Fruit fly (Drosophila melanogaster) whole organism, embryonic: Measurements from ENCODE around the gene Peritrophin-15a.

Experiments
- CG10274 ChIP-seq: fragments of 200-800 bp; sonication (Bioruptor generic); optimal IDR thresholded peaks from 3 replicates; lab custom pipeline; 2017; ENCODE audit warnings: missing biosample characterization, mild to moderate bottlenecking, missing genetic modification characterization
- CG11247 ChIP-seq: fragments of 200-800 bp; sonication (Bioruptor generic); IDR thresholded peaks from 2 replicates; pipeline ENCODE4 v1.3.6; 2022; ENCODE audit warnings: missing biosample characterization, missing genetic modification characterization
- CG12155 ChIP-seq: fragments of 200-800 bp; sonication (Bioruptor generic); optimal IDR thresholded peaks from 3 replicates; lab custom pipeline; 2016; ENCODE audit warnings: missing biosample characterization, missing genetic modification characterization
- CG12391 ChIP-seq: fragments of 200-800 bp; sonication (Bioruptor generic); optimal IDR thresholded peaks from 3 replicates; lab custom pipeline; 2018; ENCODE audit warnings: missing biosample characterization, mild to moderate bottlenecking, missing genetic modification characterization, moderate library complexity
- CG13296 ChIP-seq: fragments of 200-800 bp; sonication (Bioruptor generic); optimal IDR thresholded peaks from 3 replicates; lab custom pipeline; 2018; ENCODE audit warnings: missing biosample characterization, mild to moderate bottlenecking, missing genetic modification characterization
- CG13894 ChIP-seq: fragments of 200-800 bp; sonication (Bioruptor generic); optimal IDR thresholded peaks from 3 replicates; lab custom pipeline; 2018; ENCODE audit warnings: missing biosample characterization, mild to moderate bottlenecking, missing genetic modification characterization, moderate library complexity
- CG17359 ChIP-seq: fragments of 200-800 bp; sonication (Bioruptor generic); optimal IDR thresholded peaks from 3 replicates; lab custom pipeline; 2018; ENCODE audit warnings: missing biosample characterization, mild to moderate bottlenecking, missing genetic modification characterization, moderate library complexity
- CG17829 ChIP-seq: fragments of 200-800 bp; optimal IDR thresholded peaks from 2 replicates; lab custom pipeline; 2019; ENCODE audit warnings: missing biosample characterization, mild to moderate bottlenecking, missing genetic modification characterization, moderate library complexity
- CG18011 ChIP-seq: fragments of 200-800 bp; sonication (Bioruptor generic); optimal IDR thresholded peaks from 2 replicates; lab custom pipeline; 2017; ENCODE audit warnings: missing biosample characterization, missing genetic modification characterization, mild to moderate bottlenecking, moderate library complexity, missing genotype
- CG18764 ChIP-seq: fragments of 200-800 bp; sonication (Bioruptor generic); optimal IDR thresholded peaks from 3 replicates; lab custom pipeline; 2016; ENCODE audit warnings: missing biosample characterization, missing genetic modification characterization
- CG31224 ChIP-seq: fragments of 200-800 bp; sonication (Bioruptor generic); IDR thresholded peaks from 2 replicates; pipeline ENCODE4 v1.3.6; 2022; ENCODE audit warnings: missing biosample characterization, missing genetic modification characterization
- CG31441 ChIP-seq: fragments of 200-800 bp; sonication (Bioruptor generic); IDR thresholded peaks from 2 replicates; pipeline ENCODE4 v1.3.6; 2022; ENCODE audit warnings: missing biosample characterization, missing genetic modification characterization
- CG33557 ChIP-seq: fragments of 200-800 bp; sonication (Bioruptor generic); optimal IDR thresholded peaks from 2 replicates; lab custom pipeline; 2019; ENCODE audit warnings: missing biosample characterization, mild to moderate bottlenecking, missing genetic modification characterization, moderate library complexity
- CG3726 ChIP-seq: fragments of 200-800 bp; sonication (Bioruptor generic); IDR thresholded peaks from 3 replicates; pipeline ENCODE4, ENCODE4 v1.3.6; 2022; ENCODE audit warnings: missing biosample characterization, missing genetic modification characterization
- CG4854 ChIP-seq: fragments of 200-800 bp; sonication (Bioruptor generic); optimal IDR thresholded peaks from 2 replicates; lab custom pipeline; 2016; ENCODE audit warnings: missing biosample characterization, missing genetic modification characterization, inconsistent platforms
- CG7556 ChIP-seq: fragments of 200-800 bp; sonication (Bioruptor generic); optimal IDR thresholded peaks from 2 replicates; lab custom pipeline; 2017; ENCODE audit warnings: missing biosample characterization, mild to moderate bottlenecking, missing genetic modification characterization
- CoRest ChIP-seq: fragments of 200-800 bp; sonication (Bioruptor generic); optimal IDR thresholded peaks from 3 replicates; lab custom pipeline; 2018; ENCODE audit warnings: missing biosample characterization, mild to moderate bottlenecking, missing genetic modification characterization, moderate library complexity
- E2f2 ChIP-seq: fragments of 200-800 bp; sonication (Bioruptor generic); IDR thresholded peaks from 2 replicates; pipeline ENCODE4 v1.3.6; 2022; ENCODE audit warnings: missing biosample characterization, missing genetic modification characterization
- Elba2 ChIP-seq: fragments of 200-800 bp; sonication (Bioruptor generic); optimal IDR thresholded peaks from 3 replicates; lab custom pipeline; 2016; ENCODE audit warnings: missing biosample characterization, missing genetic modification characterization
- HLH54F ChIP-seq: fragments of 200-800 bp; sonication (Bioruptor generic); optimal IDR thresholded peaks from 3 replicates; lab custom pipeline; 2016; ENCODE audit warnings: missing biosample characterization, missing genetic modification characterization
- Hey ChIP-seq: fragments of 200-800 bp; sonication (Bioruptor generic); optimal IDR thresholded peaks from 3 replicates; lab custom pipeline; 2018; ENCODE audit warnings: missing biosample characterization, mild to moderate bottlenecking, missing genetic modification characterization
- Lim3 ChIP-seq: fragments of 200-800 bp; sonication (Bioruptor generic); IDR thresholded peaks from 2 replicates; pipeline ENCODE4 v1.3.6; 2022; ENCODE audit warnings: missing biosample characterization, missing genetic modification characterization
- Meics ChIP-seq: fragments of 200-800 bp; sonication (Bioruptor generic); optimal IDR thresholded peaks from 2 replicates; lab custom pipeline; 2017; ENCODE audit warnings: missing biosample characterization, mild to moderate bottlenecking, missing genetic modification characterization
- Nf-YA ChIP-seq: fragments of 200-800 bp; sonication (Bioruptor generic); IDR thresholded peaks from 2 replicates; pipeline ENCODE4 v1.3.6; 2022; ENCODE audit warnings: missing biosample characterization, missing genetic modification characterization
- Nf-YB ChIP-seq: fragments of 200-800 bp; sonication (Bioruptor generic); optimal IDR thresholded peaks from 3 replicates; lab custom pipeline; 2019; ENCODE audit warnings: missing biosample characterization, mild to moderate bottlenecking, missing genetic modification characterization, moderate library complexity
- Scr ChIP-seq: fragments of 200-800 bp; sonication (Bioruptor generic); IDR thresholded peaks from 2 replicates; pipeline ENCODE4 v1.3.6; 2022; ENCODE audit warnings: missing biosample characterization, missing genetic modification characterization; ENCODE audit not compliant: partially characterized antibody
- Sox102F ChIP-seq: fragments of 200-800 bp; sonication (Bioruptor generic); optimal IDR thresholded peaks from 2 replicates; lab custom pipeline; 2018; ENCODE audit warnings: missing biosample characterization, mild to moderate bottlenecking, missing genetic modification characterization, moderate library complexity
- ase ChIP-seq: fragments of 200-800 bp; sonication (Bioruptor generic); IDR thresholded peaks from 3 replicates; pipeline ENCODE4 v1.3.6; 2022; ENCODE audit warnings: missing biosample characterization, missing genetic modification characterization
- btn ChIP-seq: fragments of 200-800 bp; sonication (Bioruptor generic); optimal IDR thresholded peaks from 2 replicates; lab custom pipeline; 2016; ENCODE audit warnings: missing biosample characterization, missing genetic modification characterization
- cg ChIP-seq: fragments of 200-800 bp; sonication (Bioruptor generic); optimal IDR thresholded peaks from 3 replicates; lab custom pipeline; 2019; ENCODE audit warnings: missing biosample characterization, mild to moderate bottlenecking, missing genetic modification characterization, moderate library complexity
- fd64A ChIP-seq: fragments of 200-800 bp; sonication (Bioruptor generic); optimal IDR thresholded peaks from 3 replicates; lab custom pipeline; 2018; ENCODE audit warnings: missing biosample characterization, mild to moderate bottlenecking, missing genetic modification characterization
- fd96Cb ChIP-seq: fragments of 200-800 bp; sonication (Bioruptor generic); optimal IDR thresholded peaks from 2 replicates; lab custom pipeline; 2018; ENCODE audit warnings: missing biosample characterization, mild to moderate bottlenecking, missing genetic modification characterization, moderate library complexity
- gem ChIP-seq: fragments of 200-800 bp; sonication (Bioruptor generic); optimal IDR thresholded peaks from 2 replicates; lab custom pipeline; 2019; ENCODE audit warnings: missing biosample characterization, mild to moderate bottlenecking, missing genetic modification characterization, moderate library complexity
- gro ChIP-seq: fragments of 200-800 bp; sonication (Bioruptor generic); optimal IDR thresholded peaks from 2 replicates; lab custom pipeline; 2016; ENCODE audit warnings: missing biosample characterization, missing genetic modification characterization
- gsb-n ChIP-seq: fragments of 200-800 bp; sonication (Bioruptor generic); optimal IDR thresholded peaks from 3 replicates; lab custom pipeline; 2018; ENCODE audit warnings: missing biosample characterization, mild to moderate bottlenecking, missing genetic modification characterization
- kay ChIP-seq: fragments of 200-800 bp; sonication (Bioruptor generic); optimal IDR thresholded peaks from 2 replicates; lab custom pipeline; 2016; ENCODE audit warnings: missing biosample characterization, missing genetic modification characterization
- lola ChIP-seq, 3 experiments: fragments of >200 bp in 2 of 3; fragments of 200-800 bp in 1 of 3; sonication (Bioruptor generic) in 1 of 3; optimal IDR thresholded peaks; 2 replicates each; lab custom pipeline; 2017 to 2019; ENCODE audit warnings: missing biosample characterization in 3 of 3, missing genetic modification characterization in 3 of 3, mild to moderate bottlenecking in 1 of 3, moderate library complexity in 1 of 3
- nom ChIP-seq: fragments of 200-800 bp; sonication (Bioruptor generic); optimal IDR thresholded peaks from 2 replicates; lab custom pipeline; 2017; ENCODE audit warnings: missing biosample characterization, missing genetic modification characterization, mild to moderate bottlenecking, moderate library complexity, missing genetic modification reagents
- oc ChIP-seq: fragments of 200-800 bp; sonication (Bioruptor generic); optimal IDR thresholded peaks from 2 replicates; lab custom pipeline; 2018; ENCODE audit warnings: missing biosample characterization, mild to moderate bottlenecking, missing genetic modification characterization, moderate library complexity
- pb ChIP-seq: fragments of 200-800 bp; sonication (Bioruptor generic); optimal IDR thresholded peaks from 3 replicates; lab custom pipeline; 2016; ENCODE audit warnings: missing biosample characterization, missing genetic modification characterization
- pnt ChIP-seq: fragments of 200-800 bp; sonication (Bioruptor generic); optimal IDR thresholded peaks from 3 replicates; lab custom pipeline; 2016; ENCODE audit warnings: missing biosample characterization, missing genetic modification characterization
- ro ChIP-seq: fragments of 200-800 bp; sonication (Bioruptor generic); IDR thresholded peaks from 2 replicates; pipeline ENCODE4 v1.3.6; 2022; ENCODE audit warnings: missing biosample characterization, missing genetic modification characterization
- salm ChIP-seq: fragments of 200-800 bp; sonication (Bioruptor generic); optimal IDR thresholded peaks from 2 replicates; lab custom pipeline; 2018; ENCODE audit warnings: missing biosample characterization, mild to moderate bottlenecking, missing genetic modification characterization
- sc ChIP-seq, 3 experiments: fragments of >200 bp in 2 of 3; fragments of 200-800 bp in 1 of 3; sonication (Bioruptor generic) in 1 of 3; optimal IDR thresholded peaks; 2 replicates in 2 of 3; 3 replicates in 1 of 3; lab custom pipeline; 2017; ENCODE audit warnings: mild to moderate bottlenecking in 1 of 3, missing biosample characterization in 1 of 3, missing genetic modification characterization in 1 of 3, missing genetic modification reagents in 1 of 3
- sug ChIP-seq: fragments of 200-800 bp; optimal IDR thresholded peaks from 2 replicates; lab custom pipeline; 2019; ENCODE audit warnings: missing biosample characterization, mild to moderate bottlenecking, missing genetic modification characterization, moderate library complexity
- trem ChIP-seq: fragments of 200-800 bp; optimal IDR thresholded peaks from 3 replicates; lab custom pipeline; 2019; ENCODE audit warnings: missing biosample characterization, mild to moderate bottlenecking, missing genetic modification characterization, moderate library complexity
- zf30C ChIP-seq: fragments of 200-800 bp; sonication (Bioruptor generic); optimal IDR thresholded peaks from 3 replicates; lab custom pipeline; 2018; ENCODE audit warnings: missing biosample characterization, mild to moderate bottlenecking, missing genetic modification characterization

The Peritrophin-15a gene

dm6 chr2L:8365701-8366643, 29.9 kb downstream of the Peritrophin-15a start, which contains the start of gene Pp2A-29B (continued):
- TF ChIP-seq trem (tag; lab: Kevin White, UChicago) (peak; percentile 80), CG18764 (GFP tag; lab: Kevin White, UChicago) (no peak), gsb-n (tag; lab: Kevin White, UChicago) (no peak), lola (GFP tag; optimal IDR thresholded peaks at IDR 0.05; lab: Kevin White, UChicago) (peak in 1 of 3 experiments; percentile 32), CG12391 (tag; lab: Kevin White, UChicago) (peak; percentile 54), CG7556 (GFP tag; lab: Kevin White, UChicago) (no peak), E2f2 (GFP tag; lab: Robert Waterston, UW) (peak; percentile 88), kay (GFP tag; lab: Kevin White, UChicago) (no peak), ro (GFP tag; lab: Robert Waterston, UW) (no peak), ase (GFP tag; lab: Robert Waterston, UW) (no peak), CG17829 (peak; percentile 53), CG3726 (GFP tag; lab: Robert Waterston, UW) (no peak), sc (optimal IDR thresholded peaks at IDR 0.05; lab: Kevin White, UChicago) (no peak), sc (GFP tag; optimal IDR thresholded peaks at IDR 0.05; lab: Kevin White, UChicago) (no peak), pb (GFP tag; lab: Kevin White, UChicago) (no peak), CoRest (tag; lab: Kevin White, UChicago) (peak; percentile 66), Sox102F (GFP tag; lab: Kevin White, UChicago) (no peak), CG31224 (no peak), CG13296 (GFP tag; lab: Kevin White, UChicago) (no peak), Scr (peak; percentile 99), gro (GFP tag; lab: Kevin White, UChicago) (no peak), HLH54F (GFP tag; lab: Kevin White, UChicago) (no peak), Elba2 (GFP tag; lab: Kevin White, UChicago) (no peak), CG10274 (GFP tag; lab: Kevin White, UChicago) (no peak), btn (no peak), CG33557 (GFP tag; lab: Kevin White, UChicago) (peak; percentile 23), CG13894 (tag; lab: Kevin White, UChicago) (no peak), nom (GFP tag; lab: Kevin White, UChicago) (no peak), Meics (GFP tag; lab: Kevin White, UChicago) (no peak), CG12155 (peak; percentile 16), cg (GFP tag; lab: Kevin White, UChicago) (peak; percentile 98), salm (tag; lab: Kevin White, UChicago) (no peak), Hey (tag; lab: Kevin White, UChicago) (no peak), oc (tag; lab: Kevin White, UChicago) (no peak), pnt (GFP tag; lab: Kevin White, UChicago) (no peak), Nf-YA (GFP tag; lab: Robert Waterston, UW) (no peak), zf30C (GFP tag; lab: Kevin White, UChicago) (peak; percentile 10), gem (tag; lab: Kevin White, UChicago) (peak; percentile 48), fd64A (GFP tag; lab: Kevin White, UChicago) (no peak), sug (peak; percentile 59), CG18011 (peak; percentile 97), CG31441 (GFP tag; lab: Robert Waterston, UW) (peak; percentile 73; the same call in 1 of the 2 replicates), CG17359 (peak; percentile 28), CG11247 (GFP tag; lab: Robert Waterston, UW) (no peak), Nf-YB (GFP tag; lab: Kevin White, UChicago) (no peak), Lim3 (GFP tag; lab: Robert Waterston, UW) (no peak), fd96Cb (no peak), CG4854 (GFP tag; lab: Kevin White, UChicago) (no peak)
